Fruit fly (Drosophila melanogaster): ENCODE results near the gene CG15771.

CG15771 gene

dm6 chrX:5737676-5738220 lies 17.6 kb upstream of the CG15771 start, which contains the start of gene Snx27 (continued):
- no peak for TF ChIP-seq h (optimal IDR thresholded peaks at IDR 0.05)
- TF ChIP-seq Antp (GFP tag; optimal IDR thresholded peaks at IDR 0.05): peak; percentile 64
- peak; percentile 50 for TF ChIP-seq CTCF (GFP tag; optimal IDR thresholded peaks at IDR 0.05)
- peak; percentile 96 for TF ChIP-seq Sry-δ (GFP tag; optimal IDR thresholded peaks at IDR 0.05)
- TF ChIP-seq CG1832 (GFP tag; optimal IDR thresholded peaks at IDR 0.05): no peak
- no peak for TF ChIP-seq MTF-1 (GFP tag; optimal IDR thresholded peaks at IDR 0.05; ENCODE audit: borderline replicate concordance)
- peak; percentile 99 for TF ChIP-seq Myb (GFP tag; optimal IDR thresholded peaks at IDR 0.05)
- peak; percentile 99 for TF ChIP-seq pzg (GFP tag; optimal IDR thresholded peaks at IDR 0.05)
- TF ChIP-seq cwo (GFP tag; optimal IDR thresholded peaks at IDR 0.05): no peak
- TF ChIP-seq Oli (tag; optimal IDR thresholded peaks at IDR 0.05): no peak
- peak; percentile 4 for TF ChIP-seq ind (GFP tag; optimal IDR thresholded peaks at IDR 0.05)
- TF ChIP-seq CG17912 (GFP tag; optimal IDR thresholded peaks at IDR 0.05): peak; percentile 39
- no peak for TF ChIP-seq fru (optimal IDR thresholded peaks at IDR 0.05)
- peak; percentile 99 for TF ChIP-seq HLH4C (GFP tag; IDR thresholded peaks at IDR 0.05; ENCODE audit: partially characterized antibody)

- TF ChIP-seq Med (GFP tag): peak; percentile 54
- TF ChIP-seq CG33213 (GFP tag; optimal IDR thresholded peaks at IDR 0.05): no peak
These were observed 13.7 kb upstream of the CG15771 start for dm6 chrX:5741625-5742024.

- TF ChIP-seq MTF-1 (GFP tag; optimal IDR thresholded peaks at IDR 0.05; ENCODE audit: borderline replicate concordance): no peak
- TF ChIP-seq Trl (optimal IDR thresholded peaks at IDR 0.05): peak; percentile 22 to 48
- no peak for TF ChIP-seq Trl (GFP tag; optimal IDR thresholded peaks at IDR 0.05)
- TF ChIP-seq CG7271 (tag; optimal IDR thresholded peaks at IDR 0.05): no peak
- TF ChIP-seq Awh (GFP tag; IDR thresholded peaks at IDR 0.05): no peak
- peak; percentile 39 for TF ChIP-seq CG11504 (tag; optimal IDR thresholded peaks at IDR 0.05)
- TF ChIP-seq grn (GFP tag; optimal IDR thresholded peaks at IDR 0.05): peak; percentile 90
- peak; percentile 50; the same call in 1 of the 2 replicates for TF ChIP-seq CG7372 (GFP tag; IDR thresholded peaks at IDR 0.05)
- no peak for TF ChIP-seq BEAF-32 (GFP tag; optimal IDR thresholded peaks at IDR 0.05)
- no peak for TF ChIP-seq CG13296 (GFP tag; optimal IDR thresholded peaks at IDR 0.05)
- TF ChIP-seq CG3163 (GFP tag; optimal IDR thresholded peaks at IDR 0.05): peak; percentile 83
- peak; percentile 60 for TF ChIP-seq cg (GFP tag; optimal IDR thresholded peaks at IDR 0.05)
- TF ChIP-seq CG13775 (GFP tag; optimal IDR thresholded peaks at IDR 0.05): no peak
- TF ChIP-seq ro (GFP tag; IDR thresholded peaks at IDR 0.05): no peak
- TF ChIP-seq CG4360 (GFP tag; IDR thresholded peaks at IDR 0.05): peak; percentile 93
- TF ChIP-seq Fer2 (tag; optimal IDR thresholded peaks at IDR 0.05): no peak
- no peak for TF ChIP-seq hbn (GFP tag; IDR thresholded peaks at IDR 0.05; ENCODE audit: partially characterized antibody)
- TF ChIP-seq dmrt99B (tag; optimal IDR thresholded peaks at IDR 0.05): no peak
- TF ChIP-seq CG9437 (GFP tag; optimal IDR thresholded peaks at IDR 0.05): no peak
- TF ChIP-seq pfk (GFP tag; optimal IDR thresholded peaks at IDR 0.05): peak; percentile 99
- TF ChIP-seq CG31441 (GFP tag; IDR thresholded peaks at IDR 0.05): no peak
- TF ChIP-seq CG8290 (GFP tag; optimal IDR thresholded peaks at IDR 0.05): no peak
- peak in 1 of 2 experiments; percentile 65 for TF ChIP-seq CG8290 (tag; optimal IDR thresholded peaks at IDR 0.05)
- TF ChIP-seq CG15479 (GFP tag; optimal IDR thresholded peaks at IDR 0.05): peak; percentile 84
- no peak for TF ChIP-seq ash1 (GFP tag; optimal IDR thresholded peaks at IDR 0.05)
- TF ChIP-seq chinmo (GFP tag; IDR thresholded peaks at IDR 0.05; ENCODE audit: partially characterized antibody): 0 out of 4 replicates have a peak, but pooled peaks have one; percentile 29
- TF ChIP-seq tna (GFP tag; IDR thresholded peaks at IDR 0.05; ENCODE audit: partially characterized antibody): no peak
- no peak for TF ChIP-seq exex (tag; optimal IDR thresholded peaks at IDR 0.05)
- no peak for TF ChIP-seq CG4424 (GFP tag; optimal IDR thresholded peaks at IDR 0.05)
- TF ChIP-seq pnt (GFP tag; optimal IDR thresholded peaks at IDR 0.05): no peak
These were observed 11.0 kb upstream of the CG15771 start for dm6 chrX:5744277-5744846.

All from whole organism, embryonic.